Worm (Caenorhabditis elegans): ENCODE data around the gene F10D7.4.

Gene F10D7.4

DNA sequence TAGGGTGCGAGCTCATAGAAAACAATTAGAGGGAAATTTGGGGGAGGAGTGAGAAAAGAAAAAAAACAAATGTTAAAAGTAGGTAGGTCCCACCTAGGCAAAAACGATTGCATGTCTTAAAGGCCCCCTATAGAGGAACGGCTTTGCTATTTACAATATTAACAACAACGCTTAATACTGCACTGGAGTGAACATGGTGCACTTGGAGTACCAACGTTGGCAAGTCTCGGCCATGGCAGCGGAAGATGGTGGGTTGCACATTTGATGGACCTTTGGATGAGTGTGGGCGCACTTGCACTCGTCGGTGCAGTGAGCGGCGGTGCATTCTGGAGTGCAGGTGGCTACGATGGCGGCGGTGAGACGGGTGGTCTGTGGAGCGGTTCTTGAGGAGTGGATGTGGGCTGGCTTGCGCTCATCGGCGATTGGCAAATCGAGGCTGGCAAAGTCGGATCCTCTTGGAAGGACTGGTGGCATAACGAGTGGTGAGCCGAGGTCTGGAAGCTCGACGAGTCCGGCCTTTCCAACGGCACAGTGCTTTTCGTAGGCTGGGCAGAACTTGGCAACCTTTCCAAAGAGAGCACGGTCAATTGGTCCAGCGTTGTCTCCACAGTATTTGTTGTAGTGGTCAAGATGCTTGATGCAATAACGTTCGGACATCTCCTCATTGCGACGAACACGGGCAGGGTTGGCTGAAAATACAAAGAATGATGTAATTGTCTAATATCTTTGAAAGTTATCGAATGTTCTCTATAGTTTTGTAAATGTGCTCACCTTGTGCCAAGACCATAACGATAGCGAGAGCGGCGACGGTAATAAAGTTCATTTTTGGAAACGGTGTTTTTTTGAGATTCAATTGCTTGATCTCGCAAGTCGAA, 38.9 kb upstream of the F10D7.4 start (continued):
- TF ChIP-seq aha-1 (tag): peak; percentile 98
- TF ChIP-seq fos-1 (tag; optimal IDR thresholded peaks at IDR 0.05): no peak
- 0 out of 2 replicates have a peak, but pooled peaks have one; percentile 11 for TF ChIP-seq ceh-44 (GFP tag; IDR thresholded peaks at IDR 0.05)
- TF ChIP-seq mes-2 (tag; optimal IDR thresholded peaks at IDR 0.05; ENCODE audit: poor library complexity, severe bottlenecking): peak; percentile 7
- peak in 1 of 2 experiments; percentile 30 for TF ChIP-seq lsy-2 (tag; optimal IDR thresholded peaks at IDR 0.05)
- TF ChIP-seq R02D3.7 (tag; optimal IDR thresholded peaks at IDR 0.05): no peak
- no peak for TF ChIP-seq spr-3 (GFP tag; optimal IDR thresholded peaks at IDR 0.05)
- TF ChIP-seq ces-1 (GFP tag; optimal IDR thresholded peaks at IDR 0.05): no peak
- TF ChIP-seq unc-62 (GFP tag; optimal IDR thresholded peaks at IDR 0.05 in 1 of 2): peak in 1 of 2 experiments; percentile 75
- no peak for TF ChIP-seq unc-62 (tag; optimal IDR thresholded peaks at IDR 0.05)
- TF ChIP-seq nhr-6 (tag; optimal IDR thresholded peaks at IDR 0.05): peak; percentile 15
- no peak for TF ChIP-seq gei-8 (GFP tag; optimal IDR thresholded peaks at IDR 0.05)
- TF ChIP-seq lin-29 (GFP tag; IDR thresholded peaks at IDR 0.05): peak; percentile 21; the same call in 1 of the 2 replicates
- no peak for TF ChIP-seq ZK337.2 (GFP tag; IDR thresholded peaks at IDR 0.05)
- TF ChIP-seq saeg-2 (GFP tag; IDR thresholded peaks at IDR 0.05): 0 out of 2 replicates have a peak, but pooled peaks have one; percentile 61
- TF ChIP-seq Y5F2A.4 (GFP tag; optimal IDR thresholded peaks at IDR 0.05): no peak
- peak; percentile 95 for TF ChIP-seq ama-1 (optimal IDR thresholded peaks at IDR 0.05)
- 0 out of 2 replicates have a peak, but pooled peaks have one; percentile 38 for TF ChIP-seq nhr-42 (GFP tag; IDR thresholded peaks at IDR 0.05)
- TF ChIP-seq Y75B8A.6 (GFP tag; IDR thresholded peaks at IDR 0.05): no peak
- TF ChIP-seq zip-2 (tag; optimal IDR thresholded peaks at IDR 0.05): no peak
- TF ChIP-seq ceh-20 (GFP tag; IDR thresholded peaks at IDR 0.05): no peak
- TF ChIP-seq mdt-29 (GFP tag; IDR thresholded peaks at IDR 0.05): peak; percentile 50; the same call in 1 of the 2 replicates

DNA sequence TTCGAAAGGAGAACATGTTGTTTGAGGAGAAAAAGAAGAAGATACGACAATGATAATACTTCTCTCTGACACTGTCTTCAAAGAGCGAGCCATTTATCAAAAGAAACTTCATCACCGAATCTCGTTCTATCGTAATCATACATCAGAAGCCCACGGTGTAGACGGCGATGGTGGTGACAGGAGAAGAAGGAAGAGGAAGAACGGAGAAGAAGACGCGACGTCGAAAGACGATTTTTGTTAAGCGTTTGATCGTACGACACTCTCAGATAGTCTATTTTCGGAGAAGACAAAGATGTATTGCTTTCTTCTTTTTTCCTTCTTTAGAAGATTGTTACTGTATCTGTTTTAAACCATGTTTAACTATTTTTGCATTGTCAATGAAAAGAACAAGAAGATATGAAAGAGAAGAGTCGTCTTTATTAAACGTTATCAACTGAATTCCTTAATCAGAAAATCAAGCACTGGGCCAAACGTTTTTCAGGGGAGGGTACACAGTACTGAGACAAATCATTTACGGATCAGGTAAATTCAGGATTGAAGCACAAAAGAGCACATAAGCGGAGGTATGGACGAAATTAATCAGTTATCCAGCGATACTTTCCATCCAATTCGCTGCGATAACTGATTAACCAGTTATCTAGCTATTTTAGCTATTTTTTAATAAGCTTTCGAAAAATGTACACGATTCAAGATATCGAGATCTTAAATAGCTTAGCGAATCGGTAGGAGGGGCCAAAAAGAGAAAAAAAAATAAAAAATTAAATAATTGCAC, 38.1 kb upstream of the F10D7.4 start:
- TF ChIP-seq gei-8 (GFP tag; optimal IDR thresholded peaks at IDR 0.05) (peak; percentile 60), lin-29 (GFP tag; IDR thresholded peaks at IDR 0.05) (no peak), unc-62 (GFP tag; optimal IDR thresholded peaks at IDR 0.05 in 1 of 2) (peak in 1 of 2 experiments; percentile 100), unc-62 (tag; optimal IDR thresholded peaks at IDR 0.05) (peak; percentile 63), T20F7.1 (GFP tag; optimal IDR thresholded peaks at IDR 0.05) (peak; percentile 22), egl-43 (GFP tag; IDR thresholded peaks at IDR 0.05) (no peak), hlh-30 (tag; optimal IDR thresholded peaks at IDR 0.05; ENCODE audit: insufficient read depth) (peak; percentile 2), fkh-10 (GFP tag; optimal IDR thresholded peaks at IDR 0.05) (no peak), ztf-11 (tag; optimal IDR thresholded peaks at IDR 0.05) (no peak), daf-19 (GFP tag; conservative IDR thresholded peaks at IDR 0.05) (no peak), madf-9 (GFP tag; conservative IDR thresholded peaks at IDR 0.05) (no peak; the same call in 1 of the 2 replicates), mdt-29 (GFP tag; IDR thresholded peaks at IDR 0.05) (peak; percentile 66; the same call in 1 of the 2 replicates), unc-39 (tag; optimal IDR thresholded peaks at IDR 0.05) (no peak), aha-1 (tag) (peak; percentile 100), mxl-2 (GFP tag; conservative IDR thresholded peaks at IDR 0.05) (no peak), unc-130 (GFP tag; optimal IDR thresholded peaks at IDR 0.05) (no peak), dmd-9 (GFP tag; IDR thresholded peaks at IDR 0.05) (no peak), lin-38 (GFP tag; IDR thresholded peaks at IDR 0.05) (peak; percentile 13; the same call in 1 of the 2 replicates), nhr-42 (GFP tag; IDR thresholded peaks at IDR 0.05) (no peak), pqm-1 (tag; optimal IDR thresholded peaks at IDR 0.05) (no peak), nhr-28 (tag; optimal IDR thresholded peaks at IDR 0.05) (peak; percentile 46), duxl-1 (tag; optimal IDR thresholded peaks at IDR 0.05; ENCODE audit: poor library complexity) (peak; percentile 84), attf-4 (tag; optimal IDR thresholded peaks at IDR 0.05) (no peak), snpc-4 (tag; optimal IDR thresholded peaks at IDR 0.05) (no peak), sdz-12 (GFP tag; optimal IDR thresholded peaks at IDR 0.05) (peak; percentile 5), lin-13 (GFP tag; optimal IDR thresholded peaks at IDR 0.05) (no peak), skn-1 (tag; optimal IDR thresholded peaks at IDR 0.05) (no peak), ceh-28 (tag; optimal IDR thresholded peaks at IDR 0.05) (peak; percentile 1), lin-1 (GFP tag; IDR thresholded peaks at IDR 0.05) (no peak), ceh-62 (tag; optimal IDR thresholded peaks at IDR 0.05) (no peak), ceh-82 (tag; optimal IDR thresholded peaks at IDR 0.05) (no peak), zip-11 (GFP tag; IDR thresholded peaks at IDR 0.05) (no peak), fos-1 (tag; optimal IDR thresholded peaks at IDR 0.05) (no peak)

All from whole organism, L4 larva.